Worm (Caenorhabditis elegans) whole organism, L2 larva: ENCODE results near the gene C26F1.3.

Experiments used
- unc-62 ChIP-seq: fragments of 150-350 bp; optimal IDR thresholded peaks from 2 replicates; lab custom pipeline; 2014; ENCODE audit warnings: missing biosample characterization, missing genetic modification reagents, missing genetic modification characterization
- zag-1 ChIP-seq: fragments of 150-350 bp; optimal IDR thresholded peaks from 2 replicates; lab custom pipeline; 2014; ENCODE audit warnings: missing biosample characterization, missing genetic modification characterization

- TF ChIP-seq zag-1 (tag; lab: Kevin White, UChicago) (no peak), unc-62 (GFP tag; lab: Kevin White, UChicago) (no peak)
Observed at ce11 chrV:7730488-7730887, 46.6 kb upstream of the C26F1.3 start.
